Fruit fly (Drosophila melanogaster) whole organism, embryonic: ENCODE measurements around the gene smo.

Experiments
- Atf-2 ChIP-seq: fragments of 200-800 bp; sonication (Bioruptor generic); optimal IDR thresholded peaks from 2 replicates; lab custom pipeline; 2016; ENCODE audit warnings: missing biosample characterization, missing genetic modification characterization
- CG11723 ChIP-seq: fragments of 200-800 bp; sonication (Bioruptor generic); optimal IDR thresholded peaks from 2 replicates; lab custom pipeline; 2017; ENCODE audit warnings: missing biosample characterization, mild to moderate bottlenecking, missing genetic modification characterization
- CG12155 ChIP-seq: fragments of 200-800 bp; sonication (Bioruptor generic); optimal IDR thresholded peaks from 3 replicates; lab custom pipeline; 2016; ENCODE audit warnings: missing biosample characterization, missing genetic modification characterization
- CG12769 ChIP-seq: fragments of 200-800 bp; sonication (Bioruptor generic); optimal IDR thresholded peaks from 2 replicates; lab custom pipeline; 2019; ENCODE audit warnings: missing biosample characterization, mild to moderate bottlenecking, missing genetic modification characterization, moderate library complexity
- CG15696 ChIP-seq: fragments of 200-800 bp; sonication (Bioruptor generic); optimal IDR thresholded peaks from 2 replicates; lab custom pipeline; 2019; ENCODE audit warnings: missing biosample characterization, mild to moderate bottlenecking, missing genetic modification characterization, moderate library complexity
- CG17385 ChIP-seq: fragments of 200-800 bp; sonication (Bioruptor generic); optimal IDR thresholded peaks from 3 replicates; lab custom pipeline; 2018; ENCODE audit warnings: missing biosample characterization, mild to moderate bottlenecking, missing genetic modification characterization
- CG18262 ChIP-seq: fragments of 200-800 bp; optimal IDR thresholded peaks from 3 replicates; lab custom pipeline; 2019; ENCODE audit warnings: missing biosample characterization, mild to moderate bottlenecking, missing genetic modification characterization, moderate library complexity
- CG2199 ChIP-seq: fragments of 200-800 bp; sonication (Bioruptor generic); IDR thresholded peaks from 3 replicates; pipeline ENCODE4 v1.3.6; 2022; ENCODE audit warnings: missing biosample characterization, missing genetic modification characterization
- CG2712 ChIP-seq: fragments of 200-800 bp; optimal IDR thresholded peaks from 3 replicates; lab custom pipeline; 2019; ENCODE audit warnings: missing biosample characterization, mild to moderate bottlenecking, missing genetic modification characterization, moderate library complexity
- CG31224 ChIP-seq: fragments of 200-800 bp; sonication (Bioruptor generic); IDR thresholded peaks from 2 replicates; pipeline ENCODE4 v1.3.6; 2022; ENCODE audit warnings: missing biosample characterization, missing genetic modification characterization
- CG32767 ChIP-seq: fragments of 200-800 bp; sonication (Bioruptor generic); IDR thresholded peaks from 2 replicates; pipeline ENCODE4 v1.3.6; 2022; ENCODE audit warnings: missing biosample characterization, missing genetic modification characterization
- CG3995 ChIP-seq: fragments of 200-800 bp; sonication (Bioruptor generic); optimal IDR thresholded peaks from 3 replicates; lab custom pipeline; 2016; ENCODE audit warnings: missing biosample characterization, missing genetic modification characterization
- CG4282 ChIP-seq: fragments of 200-800 bp; sonication (Bioruptor generic); optimal IDR thresholded peaks from 2 replicates; lab custom pipeline; 2016; ENCODE audit warnings: missing biosample characterization, missing genetic modification characterization
- CG4328 ChIP-seq: fragments of 200-800 bp; sonication (Bioruptor generic); optimal IDR thresholded peaks from 3 replicates; lab custom pipeline; 2017; ENCODE audit warnings: missing biosample characterization, missing genetic modification reagents, missing genetic modification characterization
- CG4730 ChIP-seq: fragments of 200-800 bp; sonication (Bioruptor generic); IDR thresholded peaks from 2 replicates; pipeline ENCODE4 v1.3.6; 2022; ENCODE audit warnings: missing biosample characterization, missing genetic modification characterization
- CG8290 ChIP-seq, 3 experiments: fragments of 200-800 bp; sonication (Bioruptor generic); optimal IDR thresholded peaks; 2 replicates each; lab custom pipeline; 2016 to 2019; ENCODE audit warnings: missing biosample characterization in 3 of 3, missing genetic modification characterization in 3 of 3, mild to moderate bottlenecking in 2 of 3, moderate library complexity in 1 of 3
- CG8924 ChIP-seq: fragments of 200-800 bp; optimal IDR thresholded peaks from 3 replicates; lab custom pipeline; 2019; ENCODE audit warnings: missing biosample characterization, mild to moderate bottlenecking, missing genetic modification characterization, moderate library complexity
- Deaf1 ChIP-seq: fragments of 200-800 bp; optimal IDR thresholded peaks from 3 replicates; lab custom pipeline; 2019; ENCODE audit warnings: missing biosample characterization, mild to moderate bottlenecking, missing genetic modification characterization, moderate library complexity
- Doc3 ChIP-seq: fragments of 200-800 bp; sonication (Bioruptor generic); IDR thresholded peaks from 3 replicates; pipeline ENCODE4 v1.3.6; 2022; ENCODE audit warnings: missing biosample characterization, missing genetic modification characterization; ENCODE audit not compliant: partially characterized antibody
- MESR4 ChIP-seq: fragments of 200-800 bp; sonication (Bioruptor generic); optimal IDR thresholded peaks from 2 replicates; lab custom pipeline; 2018; ENCODE audit warnings: missing biosample characterization, mild to moderate bottlenecking, missing genetic modification characterization, moderate library complexity
- Med ChIP-seq: fragments of 200-800 bp; sonication (Bioruptor generic); peaks from one replicate; lab custom pipeline; 2016; ENCODE audit warnings: missing biosample characterization, missing genetic modification characterization, mild to moderate bottlenecking, inconsistent platforms, moderate library complexity
- Nf-YB ChIP-seq: fragments of 200-800 bp; sonication (Bioruptor generic); optimal IDR thresholded peaks from 3 replicates; lab custom pipeline; 2019; ENCODE audit warnings: missing biosample characterization, mild to moderate bottlenecking, missing genetic modification characterization, moderate library complexity
- PHDP ChIP-seq: fragments of 200-800 bp; sonication (Bioruptor generic); optimal IDR thresholded peaks from 3 replicates; lab custom pipeline; 2018; ENCODE audit warnings: missing biosample characterization, mild to moderate bottlenecking, missing genetic modification characterization, moderate library complexity
- Stat92E ChIP-seq, 3 experiments: fragments of >200 bp in 2 of 3; fragments of 200-800 bp in 1 of 3; sonication (Bioruptor generic) in 1 of 3; optimal IDR thresholded peaks; 2 replicates each; lab custom pipeline; 2017 to 2019; ENCODE audit warnings: missing biosample characterization in 3 of 3, missing genetic modification characterization in 3 of 3, mild to moderate bottlenecking in 1 of 3, moderate library complexity in 1 of 3
- Taf1 ChIP-seq: fragments of 200-800 bp; sonication (Bioruptor generic); IDR thresholded peaks from 2 replicates; pipeline ENCODE4 v1.3.6; 2022; ENCODE audit warnings: missing biosample characterization, missing genetic modification characterization
- Vsx1 ChIP-seq: fragments of 200-800 bp; sonication (Bioruptor generic); optimal IDR thresholded peaks from 2 replicates; lab custom pipeline; 2017; ENCODE audit warnings: missing biosample characterization, mild to moderate bottlenecking, missing genetic modification characterization, missing genetic modification reagents
- bbx ChIP-seq: fragments of 200-800 bp; sonication (Bioruptor generic); IDR thresholded peaks from 2 replicates; pipeline ENCODE4 v1.3.6; 2022; ENCODE audit warnings: missing biosample characterization, missing genetic modification characterization; ENCODE audit not compliant: partially characterized antibody
- chif ChIP-seq, 2 experiments: fragments of 200-800 bp; sonication (Bioruptor generic); optimal IDR thresholded peaks; 3 replicates each; lab custom pipeline; 2016; ENCODE audit warnings: missing biosample characterization in 2 of 2, missing genetic modification characterization in 2 of 2
- ci ChIP-seq: fragments of 200-800 bp; sonication (Bioruptor generic); IDR thresholded peaks from 3 replicates; pipeline ENCODE4 v1.3.6; 2022; ENCODE audit warnings: missing biosample characterization, missing genetic modification characterization
- dm ChIP-seq: fragments of 200-800 bp; sonication (Bioruptor generic); optimal IDR thresholded peaks from 3 replicates; lab custom pipeline; 2016; ENCODE audit warnings: missing biosample characterization, missing genetic modification characterization
- dpn ChIP-seq, 2 experiments: fragments of 200-800 bp; sonication (Bioruptor generic); optimal IDR thresholded peaks; 3 replicates each; lab custom pipeline; 2016; ENCODE audit warnings: missing biosample characterization in 2 of 2, missing genetic modification characterization in 2 of 2
- eve ChIP-seq, 2 experiments: fragments of >200 bp; optimal IDR thresholded peaks; 2 replicates each; lab custom pipeline; 2017; ENCODE audit warnings: missing biosample characterization in 2 of 2, missing genetic modification characterization in 2 of 2
- eyg ChIP-seq: fragments of 200-800 bp; sonication (Bioruptor generic); optimal IDR thresholded peaks from 3 replicates; lab custom pipeline; 2016; ENCODE audit warnings: missing biosample characterization, missing genetic modification characterization
- grau ChIP-seq: fragments of 200-800 bp; optimal IDR thresholded peaks from 3 replicates; lab custom pipeline; 2019; ENCODE audit warnings: missing biosample characterization, mild to moderate bottlenecking, missing genetic modification characterization, moderate library complexity
- hkb ChIP-seq, 2 experiments: fragments of 200-800 bp in 1 of 2; fragments of >200 bp in 1 of 2; sonication (Bioruptor generic) in 1 of 2; IDR thresholded peaks in 1 of 2; optimal IDR thresholded peaks in 1 of 2; 2 replicates each; pipeline versions ENCODE4 v1.3.6 to Lab custom; 2017 to 2022; ENCODE audit warnings: missing biosample characterization in 1 of 2, missing genetic modification characterization in 1 of 2
- jumu ChIP-seq: fragments of 200-800 bp; sonication (Bioruptor generic); optimal IDR thresholded peaks from 3 replicates; lab custom pipeline; 2016; ENCODE audit warnings: missing biosample characterization, missing genetic modification characterization
- nom ChIP-seq: fragments of 200-800 bp; sonication (Bioruptor generic); optimal IDR thresholded peaks from 2 replicates; lab custom pipeline; 2017; ENCODE audit warnings: missing biosample characterization, missing genetic modification characterization, mild to moderate bottlenecking, moderate library complexity, missing genetic modification reagents
- oc ChIP-seq: fragments of 200-800 bp; sonication (Bioruptor generic); optimal IDR thresholded peaks from 2 replicates; lab custom pipeline; 2018; ENCODE audit warnings: missing biosample characterization, mild to moderate bottlenecking, missing genetic modification characterization, moderate library complexity
- onecut ChIP-seq: fragments of 200-800 bp; sonication (Bioruptor generic); IDR thresholded peaks from 2 replicates; pipeline ENCODE4 v1.3.6; 2022; ENCODE audit warnings: missing biosample characterization, missing genetic modification characterization
- psq ChIP-seq: fragments of 200-800 bp; sonication (Bioruptor generic); optimal IDR thresholded peaks from 2 replicates; lab custom pipeline; 2017; ENCODE audit warnings: missing biosample characterization, missing genetic modification characterization
- schlank ChIP-seq: fragments of 200-800 bp; sonication (Bioruptor generic); optimal IDR thresholded peaks from 2 replicates; lab custom pipeline; 2018; ENCODE audit warnings: missing biosample characterization, mild to moderate bottlenecking, missing genetic modification characterization
- sd ChIP-seq: fragments of 200-800 bp; sonication (Bioruptor generic); optimal IDR thresholded peaks from 3 replicates; lab custom pipeline; 2018; ENCODE audit warnings: missing biosample characterization, mild to moderate bottlenecking, missing genetic modification characterization, moderate library complexity
- slbo ChIP-seq: fragments of 200-800 bp; sonication (Bioruptor generic); IDR thresholded peaks from 2 replicates; pipeline ENCODE4 v1.3.6; 2022; ENCODE audit warnings: missing biosample characterization, missing genetic modification characterization
- ssp ChIP-seq: fragments of 200-800 bp; sonication (Bioruptor generic); IDR thresholded peaks from 2 replicates; pipeline ENCODE4 v1.3.6; 2022; ENCODE audit warnings: missing biosample characterization, missing genetic modification characterization
- stc ChIP-seq: fragments of 200-800 bp; sonication (Bioruptor generic); IDR thresholded peaks from 2 replicates; pipeline ENCODE4 v1.3.6; 2022; ENCODE audit warnings: missing biosample characterization, missing genetic modification characterization
- tin ChIP-seq: fragments of 200-800 bp; sonication (Bioruptor generic); optimal IDR thresholded peaks from 3 replicates; lab custom pipeline; 2016; ENCODE audit warnings: missing biosample characterization, missing genetic modification characterization
- tna ChIP-seq: fragments of 200-800 bp; sonication (Bioruptor generic); IDR thresholded peaks from 2 replicates; pipeline ENCODE4 v1.3.6; 2022; ENCODE audit warnings: missing biosample characterization, missing genetic modification characterization; ENCODE audit not compliant: partially characterized antibody
- unpg ChIP-seq: fragments of 200-800 bp; sonication (Bioruptor generic); optimal IDR thresholded peaks from 3 replicates; lab custom pipeline; 2018; ENCODE audit warnings: missing biosample characterization, mild to moderate bottlenecking, missing genetic modification characterization, moderate library complexity
- usp ChIP-seq: fragments of >200 bp; optimal IDR thresholded peaks from 2 replicates; lab custom pipeline; 2017; ENCODE audit warnings: missing biosample characterization, missing genetic modification characterization

smo gene

DNA sequence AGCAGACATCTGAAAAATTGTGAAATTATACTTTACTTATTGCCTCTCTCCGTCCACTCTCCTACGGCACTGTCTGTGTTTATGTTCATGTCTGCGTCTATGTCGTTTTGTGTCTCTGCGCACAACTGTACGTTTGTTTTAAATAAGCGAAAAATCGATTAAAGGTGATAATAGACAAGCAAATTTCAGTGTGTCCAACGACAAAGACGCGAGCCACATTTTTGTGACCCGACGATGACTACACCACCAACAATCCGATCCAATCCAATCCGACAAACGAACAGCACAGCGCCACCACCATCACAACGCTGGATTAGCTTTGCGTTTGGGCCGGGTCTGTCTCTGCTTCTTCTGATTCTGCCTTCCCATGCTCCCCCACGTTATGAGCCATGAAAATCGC lies 32.8 kb upstream of the smo start:
- TF ChIP-seq nom (GFP tag; lab: Kevin White, UChicago) (no peak), Atf-2 (no peak), usp (GFP tag; lab: Kevin White, UChicago) (no peak), grau (tag; lab: Kevin White, UChicago) (no peak), dpn (GFP tag; optimal IDR thresholded peaks at IDR 0.05; lab: Kevin White, UChicago) (no peak), jumu (GFP tag; lab: Kevin White, UChicago) (no peak), CG11723 (GFP tag; lab: Kevin White, UChicago) (no peak), CG12155 (GFP tag; lab: Kevin White, UChicago) (peak; percentile 7), oc (peak; percentile 9), eve (GFP tag; optimal IDR thresholded peaks at IDR 0.05; lab: Kevin White, UChicago) (no peak), psq (GFP tag; lab: Kevin White, UChicago) (no peak), tin (no peak), PHDP (tag; lab: Kevin White, UChicago) (no peak), CG15696 (tag; lab: Kevin White, UChicago) (no peak), CG2199 (GFP tag; lab: Robert Waterston, UW) (0 out of 3 replicates have a peak, but pooled peaks have one; percentile 11), sd (tag; lab: Kevin White, UChicago) (peak; percentile 45), dm (GFP tag; lab: Kevin White, UChicago) (no peak), Med (peak; percentile 69), onecut (GFP tag; lab: Robert Waterston, UW) (peak; percentile 75), slbo (GFP tag; lab: Robert Waterston, UW) (0 out of 2 replicates have a peak, but pooled peaks have one; percentile 3), bbx (peak; percentile 12; the same call in 1 of the 2 replicates), chif (GFP tag; optimal IDR thresholded peaks at IDR 0.05; lab: Kevin White, UChicago) (no peak), CG17385 (peak; percentile 14), CG8924 (tag; lab: Kevin White, UChicago) (no peak), hkb (optimal IDR thresholded peaks at IDR 0.05; lab: Kevin White, UChicago) (no peak), hkb (GFP tag; IDR thresholded peaks at IDR 0.05; lab: Robert Waterston, UW) (no peak), ci (GFP tag; lab: Robert Waterston, UW) (no peak), CG4328 (GFP tag; lab: Kevin White, UChicago) (no peak), CG2712 (tag; lab: Kevin White, UChicago) (no peak), CG32767 (GFP tag; lab: Robert Waterston, UW) (no peak), Nf-YB (GFP tag; lab: Kevin White, UChicago) (no peak), Vsx1 (no peak), Deaf1 (tag; lab: Kevin White, UChicago) (peak; percentile 67), Doc3 (no peak), CG4282 (GFP tag; lab: Kevin White, UChicago) (no peak), CG8290 (GFP tag; optimal IDR thresholded peaks at IDR 0.05; lab: Kevin White, UChicago) (no peak), CG8290 (tag; optimal IDR thresholded peaks at IDR 0.05; lab: Kevin White, UChicago) (no peak), CG4730 (GFP tag; lab: Robert Waterston, UW) (no peak), eyg (GFP tag; lab: Kevin White, UChicago) (no peak)
- TF ChIP-seq, all 482 proteins: peak for 10

dm6 chr2L:246656-247340 lies 30.6 kb upstream of the smo start:
- TF ChIP-seq Vsx1 (no peak), tna (no peak), CG18262 (tag; lab: Kevin White, UChicago) (no peak), stc (0 out of 2 replicates have a peak, but pooled peaks have one; percentile 10), MESR4 (no peak), CG31224 (GFP tag; lab: Robert Waterston, UW) (no peak), Taf1 (GFP tag; lab: Robert Waterston, UW) (no peak), unpg (GFP tag; lab: Kevin White, UChicago) (no peak), Deaf1 (tag; lab: Kevin White, UChicago) (peak; percentile 40), schlank (no peak), Stat92E (GFP tag; optimal IDR thresholded peaks at IDR 0.05; lab: Kevin White, UChicago) (peak in 1 of 3 experiments; percentile 46), ssp (GFP tag; lab: Robert Waterston, UW) (no peak), CG3995 (GFP tag; lab: Kevin White, UChicago) (no peak), CG12769 (tag; lab: Kevin White, UChicago) (peak; percentile 52)
